Worm (Caenorhabditis elegans) whole organism, L4 larva: ENCODE results near the gene ZC302.3.

Source experiments
- D1046.2 ChIP-seq: fragments of 200-800 bp; sonication (Bioruptor generic); IDR thresholded peaks from 2 replicates; pipeline ENCODE4 v1.3.6; 2022; ENCODE audit warnings: missing genetic modification characterization, missing compliant biosample characterization
- F44E2.7 ChIP-seq: fragments of 200-800 bp; sonication (Bioruptor generic); IDR thresholded peaks from 2 replicates; pipeline ENCODE4 v2.1.2; 2022; ENCODE audit warnings: missing genetic modification characterization, missing compliant biosample characterization
- T26A8.4 ChIP-seq: fragments of 200-800 bp; sonication (Bioruptor generic); IDR thresholded peaks from 2 replicates; pipeline ENCODE4 v1.3.6; 2022; ENCODE audit warnings: missing genetic modification characterization, missing compliant biosample characterization
- Y75B8A.6 ChIP-seq: fragments of 200-800 bp; sonication (Bioruptor generic); IDR thresholded peaks from 2 replicates; pipeline ENCODE4 v1.3.6; 2022; ENCODE audit warnings: missing genetic modification reagents, missing genetic modification characterization, missing compliant biosample characterization
- ZK337.2 ChIP-seq: fragments of 200-800 bp; sonication (Bioruptor generic); IDR thresholded peaks from 2 replicates; pipeline ENCODE4 v1.3.6; 2022; ENCODE audit warnings: missing genetic modification reagents, missing genetic modification characterization, missing compliant biosample characterization
- aha-1 ChIP-seq: fragments of 150-350 bp; peaks from one replicate; lab custom pipeline; 2014; ENCODE audit warnings: missing biosample characterization, missing genetic modification characterization
- ceh-28 ChIP-seq: fragments of 150-350 bp; optimal IDR thresholded peaks from 2 replicates; lab custom pipeline; 2014; ENCODE audit warnings: missing biosample characterization, missing genetic modification reagents, missing genetic modification characterization
- ceh-82 ChIP-seq: sonication (generic microtip); optimal IDR thresholded peaks from 2 replicates; lab custom pipeline; 2017; ENCODE audit warnings: missing biosample characterization, missing genetic modification characterization
- cey-2 ChIP-seq: sonication (generic microtip); optimal IDR thresholded peaks from 3 replicates; lab custom pipeline; 2017; ENCODE audit warnings: missing genetic modification characterization, mild to moderate bottlenecking, missing compliant biosample characterization, antibody characterized with exemption, borderline replicate concordance; ENCODE audit not compliant: insufficient read depth
- daf-19 ChIP-seq: fragments of 200-800 bp; sonication (Bioruptor generic); conservative IDR thresholded peaks from 2 replicates; pipeline ENCODE4 v1.3.6; 2022; ENCODE audit warnings: missing genetic modification characterization, missing compliant biosample characterization
- dmd-6 ChIP-seq: fragments of 200-800 bp; sonication (Bioruptor generic); IDR thresholded peaks from 2 replicates; pipeline ENCODE4 v1.3.6; 2022; ENCODE audit warnings: missing genetic modification reagents, missing genetic modification characterization, missing compliant biosample characterization
- dpl-1 ChIP-seq: fragments of 150-350 bp; optimal IDR thresholded peaks from 2 replicates; lab custom pipeline; 2014; ENCODE audit warnings: missing biosample characterization, missing genetic modification reagents, missing genetic modification characterization
- dve-1 ChIP-seq: sonication (generic microtip); optimal IDR thresholded peaks from 2 replicates; lab custom pipeline; 2017; ENCODE audit warnings: antibody characterized with exemption, mild to moderate bottlenecking, missing genetic modification characterization, missing compliant biosample characterization; ENCODE audit not compliant: insufficient read depth
- hlh-11 ChIP-seq: fragments of 200-800 bp; sonication (Bioruptor generic); optimal IDR thresholded peaks from 2 replicates; lab custom pipeline; 2018; ENCODE audit warnings: mild to moderate bottlenecking, missing genetic modification characterization, missing compliant biosample characterization
- hmg-1.1 ChIP-seq: fragments of 200-800 bp; sonication (Bioruptor generic); IDR thresholded peaks from 2 replicates; pipeline ENCODE4 v1.3.6; 2022; ENCODE audit warnings: missing genetic modification reagents, missing genetic modification characterization, missing compliant biosample characterization
- jun-1 ChIP-seq: fragments of 150-350 bp; optimal IDR thresholded peaks from 2 replicates; lab custom pipeline; 2014; ENCODE audit warnings: missing biosample characterization, missing genetic modification reagents, missing genetic modification characterization
- lin-13 ChIP-seq: fragments of 150-350 bp; optimal IDR thresholded peaks from 2 replicates; lab custom pipeline; 2014; ENCODE audit warnings: missing biosample characterization, missing genetic modification reagents, missing genetic modification characterization
- lin-39 ChIP-seq: fragments of 150-350 bp; optimal IDR thresholded peaks from 2 replicates; lab custom pipeline; 2014; ENCODE audit warnings: missing biosample characterization, missing genetic modification reagents, missing genetic modification characterization
- lir-3 ChIP-seq: sonication (generic microtip); optimal IDR thresholded peaks from 2 replicates; lab custom pipeline; 2016; ENCODE audit warnings: mild to moderate bottlenecking, missing genetic modification characterization, missing compliant biosample characterization
- lsy-2 ChIP-seq, 2 experiments: fragments of 150-350 bp in 1 of 2; sonication (generic microtip) in 1 of 2; optimal IDR thresholded peaks; 2 replicates each; lab custom pipeline; 2014 to 2017; ENCODE audit warnings: missing biosample characterization in 2 of 2, missing genetic modification characterization in 2 of 2
- madf-9 ChIP-seq: fragments of 200-800 bp; sonication (Bioruptor generic); conservative IDR thresholded peaks from 2 replicates; pipeline ENCODE4 v1.3.6; 2022; ENCODE audit warnings: missing genetic modification reagents, missing genetic modification characterization, missing compliant biosample characterization
- mdt-29 ChIP-seq: fragments of 200-800 bp; sonication (Bioruptor generic); IDR thresholded peaks from 2 replicates; pipeline ENCODE4 v1.3.6; 2022; ENCODE audit warnings: missing genetic modification reagents, missing genetic modification characterization, missing compliant biosample characterization
- mxl-2 ChIP-seq: fragments of 200-800 bp; sonication (Bioruptor generic); conservative IDR thresholded peaks from 2 replicates; pipeline ENCODE4 v1.3.6; 2022; ENCODE audit warnings: missing genetic modification reagents, missing genetic modification characterization, missing compliant biosample characterization
- nhr-25 ChIP-seq: sonication (generic microtip); optimal IDR thresholded peaks from 2 replicates; lab custom pipeline; 2017; ENCODE audit warnings: missing genetic modification characterization, mild to moderate bottlenecking, missing compliant biosample characterization, antibody characterized with exemption, moderate library complexity, borderline replicate concordance; ENCODE audit not compliant: insufficient read depth
- nhr-28 ChIP-seq: fragments of 150-350 bp; optimal IDR thresholded peaks from 2 replicates; lab custom pipeline; 2014; ENCODE audit warnings: missing biosample characterization, missing genetic modification characterization
- nhr-77 ChIP-seq: fragments of 150-350 bp; optimal IDR thresholded peaks from 2 replicates; lab custom pipeline; 2014; ENCODE audit warnings: missing biosample characterization, missing genetic modification characterization
- pha-4 ChIP-seq, 2 experiments: fragments of 150-350 bp in 1 of 2; fragments of 200-800 bp in 1 of 2; sonication (Bioruptor generic) in 1 of 2; IDR thresholded peaks in 1 of 2; optimal IDR thresholded peaks in 1 of 2; 2 replicates each; pipeline versions ENCODE4 v1.3.6 to Lab custom; 2014 to 2022; ENCODE audit warnings: missing genetic modification characterization in 2 of 2, missing genetic modification reagents in 2 of 2, missing biosample characterization in 1 of 2, missing compliant biosample characterization in 1 of 2
- pqm-1 ChIP-seq: sonication (generic microtip); optimal IDR thresholded peaks from 2 replicates; lab custom pipeline; 2017; ENCODE audit warnings: missing biosample characterization, missing genetic modification characterization
- rbr-2 ChIP-seq: sonication (generic microtip); optimal IDR thresholded peaks from 2 replicates; lab custom pipeline; 2016; ENCODE audit warnings: missing genotype, missing genetic modification characterization, missing compliant biosample characterization
- sdz-12 ChIP-seq: fragments of 200-800 bp; sonication (Bioruptor generic); optimal IDR thresholded peaks from 2 replicates; lab custom pipeline; 2018; ENCODE audit warnings: mild to moderate bottlenecking, missing genetic modification characterization, missing compliant biosample characterization
- set-16 ChIP-seq: fragments of 200-800 bp; sonication (Bioruptor generic); IDR thresholded peaks from 2 replicates; pipeline ENCODE4 v1.3.6; 2022; ENCODE audit warnings: missing genetic modification reagents, missing genetic modification characterization, missing compliant biosample characterization
- skn-1 ChIP-seq: fragments of 150-350 bp; optimal IDR thresholded peaks from 2 replicates; lab custom pipeline; 2014; ENCODE audit warnings: missing biosample characterization, missing genetic modification characterization
- snpc-4 ChIP-seq: fragments of 150-350 bp; optimal IDR thresholded peaks from 2 replicates; lab custom pipeline; 2014; ENCODE audit warnings: missing biosample characterization, missing genetic modification characterization
- tag-97 ChIP-seq: fragments of 200-800 bp; sonication (Bioruptor generic); IDR thresholded peaks from 2 replicates; pipeline ENCODE4 v1.3.6; 2022; ENCODE audit warnings: missing genetic modification characterization, missing compliant biosample characterization
- unc-39 ChIP-seq: sonication (generic microtip); optimal IDR thresholded peaks from 2 replicates; lab custom pipeline; 2017; ENCODE audit warnings: missing biosample characterization, missing genetic modification characterization
- unc-62 ChIP-seq, 3 experiments: fragments of 150-350 bp in 1 of 3; sonication (generic microtip); optimal IDR thresholded peaks in 2 of 3; peaks in 1 of 3; 1 replicate in 1 of 3; 2 replicates in 2 of 3; lab custom pipeline; 2014 to 2017; ENCODE audit warnings: missing biosample characterization in 3 of 3, missing genetic modification characterization in 3 of 3, missing genetic modification reagents in 3 of 3, missing genotype in 1 of 3
- zfp-2 ChIP-seq: sonication (generic microtip); optimal IDR thresholded peaks from 2 replicates; lab custom pipeline; 2016; ENCODE audit warnings: mild to moderate bottlenecking, missing genetic modification characterization, missing compliant biosample characterization
- zip-11 ChIP-seq: fragments of 200-800 bp; sonication (Bioruptor generic); IDR thresholded peaks from 2 replicates; pipeline ENCODE4 v1.3.6; 2022; ENCODE audit warnings: missing genetic modification characterization, missing compliant biosample characterization
- ztf-11 ChIP-seq: fragments of 150-350 bp; optimal IDR thresholded peaks from 2 replicates; lab custom pipeline; 2014; ENCODE audit warnings: missing biosample characterization, missing genetic modification characterization

ZC302.3 gene

DNA sequence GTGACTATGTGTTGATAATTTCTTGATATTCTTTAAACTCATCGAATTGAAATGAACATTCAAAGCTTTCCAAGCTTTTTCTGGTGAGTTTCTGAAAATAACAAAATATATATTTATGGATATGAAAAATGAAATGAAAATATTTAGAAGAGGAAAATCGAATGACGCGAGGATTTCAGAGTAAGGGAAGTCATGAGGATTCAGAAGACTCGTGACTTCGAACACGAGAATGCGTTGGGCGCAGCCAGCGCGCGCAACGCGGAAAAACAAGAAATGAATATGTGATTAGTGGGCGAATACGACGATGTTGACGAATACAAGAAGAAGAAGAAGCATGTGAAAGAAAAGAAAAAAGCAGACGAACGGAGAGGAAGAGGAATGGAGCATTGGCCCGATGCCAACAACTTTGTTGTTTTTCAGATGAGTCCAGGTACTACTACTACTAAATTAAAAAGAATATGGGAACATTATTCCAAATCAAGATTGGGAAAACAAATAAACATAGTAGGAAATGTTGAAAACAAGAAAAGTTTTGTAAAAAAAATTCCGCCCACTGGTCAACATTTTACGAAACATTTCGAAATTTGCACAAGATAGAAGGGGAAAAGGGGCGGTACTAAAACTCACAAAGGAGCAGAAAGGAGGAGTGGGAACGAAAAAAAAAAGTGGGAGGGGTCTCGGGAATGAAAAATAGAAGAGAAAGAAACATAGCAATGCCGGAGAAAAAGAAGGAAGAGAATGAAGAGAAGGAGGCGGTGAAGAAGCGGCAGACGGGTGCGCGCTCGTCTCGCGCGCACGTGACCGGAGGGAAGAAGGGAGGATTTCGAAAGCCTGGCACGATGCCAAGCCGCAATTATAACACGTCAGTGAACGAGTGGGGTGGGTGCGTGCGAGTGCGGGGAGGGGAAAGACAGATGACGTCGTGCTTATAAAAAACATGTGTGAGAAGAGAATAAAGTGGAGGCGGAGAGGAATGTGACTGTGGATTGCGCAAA, 25.8 kb downstream of the ZC302.3 start (continued):
- TF ChIP-seq dmd-6 (GFP tag; lab: Robert Waterston, UW): peak; percentile 98
- TF ChIP-seq T26A8.4 (GFP tag; lab: Robert Waterston, UW): peak; percentile 94
- TF ChIP-seq lin-13 (GFP tag; lab: Kevin White, UChicago): peak; percentile 46
- peak; percentile 66; the same call in 1 of the 2 replicates for TF ChIP-seq daf-19 (GFP tag; lab: Robert Waterston, UW)
- TF ChIP-seq mxl-2 (GFP tag; lab: Robert Waterston, UW): peak; percentile 86
- peak; percentile 66 for TF ChIP-seq ZK337.2 (GFP tag; lab: Robert Waterston, UW)
- TF ChIP-seq, all 104 proteins: peak for 61

DNA sequence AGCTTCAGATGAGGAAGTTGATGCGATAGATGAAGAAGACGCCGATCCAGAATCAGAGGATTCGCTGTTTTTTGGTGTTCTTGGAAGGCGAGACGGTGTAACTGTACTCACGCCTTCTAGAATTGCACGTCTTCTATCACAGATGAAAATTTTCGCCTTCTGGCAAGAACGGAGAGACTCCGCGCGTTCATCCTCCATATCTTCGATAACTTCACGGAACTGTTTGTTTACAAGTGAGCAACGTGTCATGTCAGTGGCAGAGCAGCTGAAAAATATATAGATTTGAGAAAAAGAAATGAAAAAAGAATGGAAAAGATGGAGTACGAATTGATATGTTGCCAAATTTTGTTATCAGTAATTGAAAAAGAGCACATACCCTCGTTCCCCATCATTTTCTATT, 26.6 kb downstream of the ZC302.3 start:
- no peak for TF ChIP-seq D1046.2 (GFP tag; lab: Robert Waterston, UW)
- peak; percentile 37; the same call in 1 of the 2 replicates for TF ChIP-seq dmd-6 (GFP tag; lab: Robert Waterston, UW)
- no peak for TF ChIP-seq daf-19 (GFP tag; lab: Robert Waterston, UW)
- TF ChIP-seq dpl-1: no peak
- peak; percentile 9 for TF ChIP-seq sdz-12
- TF ChIP-seq T26A8.4 (GFP tag; lab: Robert Waterston, UW): peak; percentile 47; the same call in 1 of the 2 replicates
- TF ChIP-seq, all 104 proteins: peak for 3

DNA sequence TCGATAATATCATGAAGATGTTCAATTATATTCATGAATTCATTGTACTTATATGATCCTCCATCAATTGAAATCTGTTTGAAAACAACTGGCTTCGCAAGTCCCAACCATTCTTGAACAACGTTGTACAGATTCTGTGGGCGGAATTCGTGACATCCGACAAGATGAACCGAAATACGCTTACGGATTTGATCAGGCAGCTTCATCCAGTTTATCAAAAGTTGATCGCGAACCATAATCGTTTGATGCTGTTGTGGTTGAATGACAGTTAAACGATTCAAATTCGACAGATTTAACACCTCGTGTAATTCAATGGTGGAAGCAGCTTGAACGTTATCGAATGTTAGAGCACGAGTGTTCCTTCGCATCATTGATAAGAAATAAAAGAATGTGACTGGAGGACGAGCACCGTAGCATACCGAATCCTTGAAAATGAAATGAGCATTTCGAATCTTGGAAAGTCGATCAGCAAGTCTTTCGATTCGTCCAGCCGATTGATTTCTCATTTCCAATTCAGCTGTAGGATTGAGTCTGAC, 27.5 kb downstream of the ZC302.3 start:
- TF ChIP-seq unc-62 (GFP tag; optimal IDR thresholded peaks at IDR 0.05 in 1 of 2; lab: Kevin White, UChicago): peak in 1 of 2 experiments; percentile 24
- TF ChIP-seq unc-62 (tag; optimal IDR thresholded peaks at IDR 0.05; lab: Kevin White, UChicago): no peak
- TF ChIP-seq zip-11 (GFP tag; lab: Robert Waterston, UW): no peak
- peak; percentile 74 for TF ChIP-seq dmd-6 (GFP tag; lab: Robert Waterston, UW)
- TF ChIP-seq rbr-2 (tag; lab: Kevin White, UChicago): no peak
- no peak for TF ChIP-seq lir-3 (tag; lab: Kevin White, UChicago)
- TF ChIP-seq dve-1: peak; percentile 41
- no peak for TF ChIP-seq jun-1 (tag; lab: Kevin White, UChicago)
- TF ChIP-seq hlh-11 (tag; lab: Kevin White, UChicago): peak; percentile 24
- peak; percentile 40 for TF ChIP-seq nhr-28
- peak; percentile 11 for TF ChIP-seq aha-1 (tag; lab: Kevin White, UChicago)

DNA sequence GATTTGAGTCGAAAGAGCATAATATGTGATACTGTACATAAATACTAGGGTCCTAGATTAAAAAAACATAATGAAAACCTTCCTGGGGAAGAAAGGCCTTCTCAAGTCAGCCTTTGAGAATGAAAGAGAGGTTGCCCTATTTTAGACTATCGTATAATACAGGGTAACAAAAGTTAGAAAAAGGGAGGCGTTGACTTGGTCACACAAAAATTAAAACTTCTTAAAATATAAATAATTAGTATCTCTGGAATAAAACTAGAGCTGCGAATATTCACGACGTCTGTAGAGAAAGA, 28.7 kb downstream of the ZC302.3 start:
- TF ChIP-seq madf-9 (GFP tag; lab: Robert Waterston, UW) (no peak), nhr-28 (peak; percentile 3), dve-1 (peak; percentile 7), ceh-28 (tag; lab: Kevin White, UChicago) (no peak), skn-1 (tag; lab: Kevin White, UChicago) (no peak), unc-39 (tag; lab: Kevin White, UChicago) (no peak), nhr-77 (tag; lab: Kevin White, UChicago) (peak; percentile 28), hmg-1.1 (GFP tag; lab: Robert Waterston, UW) (no peak), pqm-1 (tag; lab: Kevin White, UChicago) (no peak), mdt-29 (GFP tag; lab: Robert Waterston, UW) (no peak), zfp-2 (tag; lab: Kevin White, UChicago) (no peak), lsy-2 (tag; optimal IDR thresholded peaks at IDR 0.05; lab: Kevin White, UChicago) (peak in 1 of 2 experiments; percentile 22), dpl-1 (no peak), snpc-4 (no peak), set-16 (no peak), D1046.2 (GFP tag; lab: Robert Waterston, UW) (no peak), nhr-25 (tag; lab: Kevin White, UChicago) (no peak), tag-97 (GFP tag; lab: Robert Waterston, UW) (no peak), unc-62 (GFP tag; optimal IDR thresholded peaks at IDR 0.05 in 1 of 2; lab: Kevin White, UChicago) (peak in 1 of 2 experiments; percentile 66), unc-62 (tag; optimal IDR thresholded peaks at IDR 0.05; lab: Kevin White, UChicago) (no peak), aha-1 (tag; lab: Kevin White, UChicago) (no peak), cey-2 (tag; lab: Kevin White, UChicago) (no peak), ceh-82 (tag; lab: Kevin White, UChicago) (no peak), F44E2.7 (GFP tag; lab: Robert Waterston, UW) (no peak), pha-4 (GFP tag; IDR thresholded peaks at IDR 0.05; lab: Robert Waterston, UW) (peak; percentile 51; the same call in 1 of the 2 replicates), pha-4 (tag; optimal IDR thresholded peaks at IDR 0.05; lab: Kevin White, UChicago) (no peak), ztf-11 (no peak), hlh-11 (tag; lab: Kevin White, UChicago) (no peak), Y75B8A.6 (no peak), lin-39 (tag; lab: Kevin White, UChicago) (no peak), dmd-6 (GFP tag; lab: Robert Waterston, UW) (no peak)
